Fruit fly (Drosophila melanogaster) whole organism, wandering third instar larva: ENCODE data around the gene lark.

Experiments
- Hnf4 ChIP-seq: fragments of 200-800 bp; sonication (Bioruptor generic); optimal IDR thresholded peaks from 2 replicates; lab custom pipeline; 2016; ENCODE audit warnings: missing biosample characterization, mild to moderate bottlenecking, missing genetic modification characterization
- Hr78 ChIP-seq: fragments of >200 bp; optimal IDR thresholded peaks from 2 replicates; lab custom pipeline; 2017; ENCODE audit warnings: missing biosample characterization, missing genetic modification characterization
- Mio ChIP-seq: sonication (Bioruptor generic); optimal IDR thresholded peaks from 2 replicates; lab custom pipeline; 2016; ENCODE audit warnings: missing biosample characterization, missing genetic modification characterization
- brk ChIP-seq: fragments of 200-800 bp; sonication (Bioruptor generic); optimal IDR thresholded peaks from 2 replicates; lab custom pipeline; 2016; ENCODE audit warnings: missing biosample characterization, mild to moderate bottlenecking, missing genetic modification characterization
- lola ChIP-seq: fragments of >200 bp; optimal IDR thresholded peaks from 2 replicates; lab custom pipeline; 2017; ENCODE audit warnings: missing biosample characterization, missing genetic modification characterization
- psq ChIP-seq: fragments of 200-800 bp; sonication (Bioruptor generic); optimal IDR thresholded peaks from 3 replicates; lab custom pipeline; 2017; ENCODE audit warnings: missing biosample characterization, mild to moderate bottlenecking, missing genetic modification characterization, moderate library complexity
- rgr ChIP-seq: fragments of 200-800 bp; sonication (Bioruptor generic); optimal IDR thresholded peaks from 3 replicates; lab custom pipeline; 2016; ENCODE audit warnings: missing biosample characterization, mild to moderate bottlenecking, missing genetic modification characterization
- tai ChIP-seq: sonication (Bioruptor generic); optimal IDR thresholded peaks from 2 replicates; lab custom pipeline; 2016; ENCODE audit warnings: missing biosample characterization, missing genetic modification characterization

- TF ChIP-seq psq (GFP tag; lab: Kevin White, UChicago) (no peak), tai (GFP tag; lab: Kevin White, UChicago) (no peak), rgr (peak; percentile 23), Mio (no peak), Hr78 (no peak), lola (no peak), brk (GFP tag; lab: Kevin White, UChicago) (no peak), Hnf4 (peak; percentile 69)
These were observed 9.0 kb downstream of the lark start, which contains the start of the genes Srp19 and qm for dm6 chr3L:7347984-7348631.
